Fruit fly (Drosophila melanogaster): ENCODE results near the gene mfr.

- TF ChIP-seq Hr39 (GFP tag; optimal IDR thresholded peaks at IDR 0.05) = no peak
- TF ChIP-seq CG34406 (GFP tag; optimal IDR thresholded peaks at IDR 0.05) = no peak
- no peak for TF ChIP-seq Met (GFP tag; optimal IDR thresholded peaks at IDR 0.05)
- TF ChIP-seq CG3032 (tag; optimal IDR thresholded peaks at IDR 0.05) = no peak
Measured at dm6 chr3L:8860746-8861145, 51.7 kb downstream of the mfr start.

Data from whole organism, prepupa.